Worm (Caenorhabditis elegans): ENCODE data around the gene nspc-16.

DNA sequence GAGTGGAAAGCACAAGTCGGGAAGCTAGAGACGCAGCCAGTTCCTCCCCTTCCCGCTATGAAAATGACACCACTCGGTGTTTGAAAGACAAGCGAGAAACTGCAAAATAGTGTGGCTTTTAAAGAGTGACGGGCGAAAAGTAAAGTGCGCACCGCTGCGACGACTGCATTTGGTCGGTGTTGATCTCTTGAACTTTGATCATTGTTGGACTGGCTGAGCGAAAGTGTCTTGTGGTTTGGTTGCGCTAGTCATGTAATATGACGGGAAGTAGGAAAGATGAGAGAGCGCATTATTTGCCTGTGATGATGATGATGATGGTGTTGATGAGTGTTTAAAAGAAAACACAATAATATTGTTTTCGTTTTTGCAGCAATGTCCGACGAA, 36.9 kb downstream of the nspc-16 start:
- TF ChIP-seq hpl-2 (GFP tag; optimal IDR thresholded peaks at IDR 0.05) (no peak), nhr-90 (tag; optimal IDR thresholded peaks at IDR 0.05; ENCODE audit: poor library complexity) (peak; percentile 81), nhr-11 (tag; optimal IDR thresholded peaks at IDR 0.05) (peak; percentile 58), elt-2 (tag; optimal IDR thresholded peaks at IDR 0.05) (peak; percentile 83), unc-62 (GFP tag; optimal IDR thresholded peaks at IDR 0.05) (no peak)
